Worm (Caenorhabditis elegans) whole organism, late embryonic: ENCODE measurements around the gene T06A10.106.

Source experiments
- ama-1 ChIP-seq: fragments of 150-350 bp; optimal IDR thresholded peaks from 2 replicates; lab custom pipeline; 2014
- pqm-1 ChIP-seq: sonication (generic microtip); optimal IDR thresholded peaks from 2 replicates; lab custom pipeline; 2016; ENCODE audit warnings: missing genetic modification characterization, missing compliant biosample characterization
- ztf-16 ChIP-seq: sonication (generic microtip); optimal IDR thresholded peaks from 2 replicates; lab custom pipeline; 2017; ENCODE audit warnings: missing genetic modification characterization, missing compliant biosample characterization

DNA sequence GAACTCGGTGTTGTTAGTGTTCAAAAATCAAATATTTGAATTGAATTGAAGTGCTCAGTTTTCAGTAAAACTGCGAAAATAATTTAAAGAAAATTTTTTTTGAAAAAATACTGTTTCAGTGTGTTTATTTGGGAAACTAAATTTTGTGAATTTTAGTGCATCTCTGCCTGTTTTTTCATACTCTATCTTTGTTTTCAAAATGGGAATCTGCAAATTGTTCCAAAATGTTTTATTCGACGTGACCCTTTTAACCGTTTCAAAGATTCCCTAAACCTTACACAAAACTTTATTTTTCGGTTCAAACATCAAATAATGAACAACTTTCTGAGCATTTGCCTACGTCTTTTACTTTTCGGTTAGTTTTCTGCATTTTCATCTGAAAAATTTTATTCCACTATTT lies 38.9 kb downstream of the T06A10.106 start, which contains the start of gene Y116A8A.7:
- TF ChIP-seq ama-1 (lab: Kevin White, UChicago) (no peak), pqm-1 (tag; lab: Kevin White, UChicago) (no peak), ztf-16 (tag; lab: Kevin White, UChicago) (no peak)
